Worm (Caenorhabditis elegans): Measurements from ENCODE around the gene osm-6.

osm-6 gene

DNA sequence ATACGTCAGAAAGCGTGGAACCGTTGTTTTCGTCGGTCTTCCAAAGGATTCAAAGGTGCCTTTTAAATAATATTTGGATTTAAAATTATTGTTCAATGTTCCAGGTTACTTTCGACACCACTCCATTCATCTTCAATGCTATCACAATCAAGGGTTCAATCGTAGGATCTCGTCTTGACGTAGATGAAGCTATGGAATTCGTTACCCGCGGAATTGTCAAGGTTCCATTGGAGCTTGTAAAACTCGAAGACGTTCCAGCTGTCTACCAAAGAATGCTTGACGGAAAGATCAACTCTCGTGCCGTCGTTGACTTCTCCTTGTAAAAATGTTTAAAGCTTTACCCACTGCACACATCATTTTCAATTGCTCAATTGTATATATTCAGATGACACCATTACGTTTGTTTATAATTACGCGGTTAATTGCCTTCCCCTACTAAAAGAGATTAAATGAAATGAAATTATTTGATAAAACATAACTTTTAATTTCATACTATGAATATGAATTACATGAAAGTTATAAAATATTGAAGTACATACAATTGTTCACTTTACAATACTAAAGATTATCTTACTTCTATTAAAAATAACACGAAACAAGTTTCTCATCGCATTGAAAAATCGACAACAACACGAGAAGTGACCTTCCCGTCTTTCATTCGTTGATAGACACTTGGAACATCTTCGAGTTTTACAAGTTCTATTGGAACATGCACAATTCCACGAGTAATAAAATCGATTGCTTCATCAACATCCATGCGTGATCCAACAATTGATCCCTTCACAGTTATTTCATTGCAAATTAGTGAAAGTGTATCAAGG, 37.9 kb downstream of the osm-6 start:
- TF ChIP-seq lin-35 (GFP tag; optimal IDR thresholded peaks at IDR 0.05), result peak in 1 of 2 experiments; percentile 50
- peak in 1 of 6 experiments; percentile 3 for TF ChIP-seq elt-3 (tag; optimal IDR thresholded peaks at IDR 0.05)
- TF ChIP-seq ceh-63 (GFP tag; optimal IDR thresholded peaks at IDR 0.05), result no peak
- peak; percentile 72 for TF ChIP-seq nhr-19 (GFP tag; conservative IDR thresholded peaks at IDR 0.05)
- no peak for TF ChIP-seq mef-2 (tag; optimal IDR thresholded peaks at IDR 0.05)
- no peak for TF ChIP-seq hlh-4 (tag; optimal IDR thresholded peaks at IDR 0.05)
- no peak for TF ChIP-seq pag-3 (tag; optimal IDR thresholded peaks at IDR 0.05; ENCODE audit: borderline replicate concordance, insufficient read depth)
- TF ChIP-seq lsy-2 (tag; optimal IDR thresholded peaks at IDR 0.05), result peak in 1 of 2 experiments; percentile 54
- TF ChIP-seq efl-1 (optimal IDR thresholded peaks at IDR 0.05), result peak in 1 of 2 experiments; percentile 18
- peak in 1 of 2 experiments; percentile 93 for TF ChIP-seq efl-1 (GFP tag; optimal IDR thresholded peaks at IDR 0.05 in 1 of 2)
- no peak for TF ChIP-seq dsc-1 (tag; optimal IDR thresholded peaks at IDR 0.05)
- TF ChIP-seq ama-1 (optimal IDR thresholded peaks at IDR 0.05), result peak; percentile 94
- no peak for TF ChIP-seq mep-1 (tag; optimal IDR thresholded peaks at IDR 0.05)
- TF ChIP-seq blmp-1 (tag; optimal IDR thresholded peaks at IDR 0.05), result peak; percentile 11
- peak; percentile 13 for TF ChIP-seq lir-3 (tag; optimal IDR thresholded peaks at IDR 0.05; ENCODE audit: poor library complexity)
- TF ChIP-seq nhr-76 (tag; optimal IDR thresholded peaks at IDR 0.05), result no peak
- peak; percentile 77 for TF ChIP-seq aly-2 (tag; optimal IDR thresholded peaks at IDR 0.05)
- no peak for TF ChIP-seq fos-1 (tag; optimal IDR thresholded peaks at IDR 0.05)
- TF ChIP-seq ztf-4 (tag; optimal IDR thresholded peaks at IDR 0.05), result no peak
- peak; percentile 44 for TF ChIP-seq C04F5.9 (tag; optimal IDR thresholded peaks at IDR 0.05)
- peak; percentile 51 for TF ChIP-seq irx-1 (tag; optimal IDR thresholded peaks at IDR 0.05)
- peak; percentile 7 for TF ChIP-seq skn-1 (tag; optimal IDR thresholded peaks at IDR 0.05)
- TF ChIP-seq snu-23 (GFP tag; optimal IDR thresholded peaks at IDR 0.05), result peak; percentile 62
- TF ChIP-seq C16A3.4 (tag; optimal IDR thresholded peaks at IDR 0.05), result peak; percentile 61
- peak; percentile 12 to 37 (median 16) for TF ChIP-seq dpl-1 (GFP tag; optimal IDR thresholded peaks at IDR 0.05)
- peak; percentile 74 for TF ChIP-seq nhr-85 (tag)
- no peak for TF ChIP-seq pqm-1 (tag; optimal IDR thresholded peaks at IDR 0.05)
- peak; percentile 40 for TF ChIP-seq nhr-20 (tag; optimal IDR thresholded peaks at IDR 0.05)
- peak; percentile 65 for TF ChIP-seq ceh-88 (GFP tag; IDR thresholded peaks at IDR 0.05)
- no peak for TF ChIP-seq egl-13 (tag; optimal IDR thresholded peaks at IDR 0.05)
- TF ChIP-seq hlh-17 (GFP tag; optimal IDR thresholded peaks at IDR 0.05; ENCODE audit: borderline replicate concordance), result no peak
- TF ChIP-seq nhr-90 (tag; optimal IDR thresholded peaks at IDR 0.05; ENCODE audit: poor library complexity), result peak; percentile 60
- peak; percentile 62 for TF ChIP-seq lin-14 (GFP tag; optimal IDR thresholded peaks at IDR 0.05)
- no peak for TF ChIP-seq lin-15B (tag; optimal IDR thresholded peaks at IDR 0.05)
- no peak for TF ChIP-seq sptf-1 (tag; optimal IDR thresholded peaks at IDR 0.05)
- TF ChIP-seq sup-37 (GFP tag; optimal IDR thresholded peaks at IDR 0.05), result no peak
- no peak for TF ChIP-seq unc-30 (tag; optimal IDR thresholded peaks at IDR 0.05)
- TF ChIP-seq lin-39 (tag; optimal IDR thresholded peaks at IDR 0.05), result peak; percentile 40
- TF ChIP-seq tbx-2 (tag; optimal IDR thresholded peaks at IDR 0.05), result peak; percentile 56
- TF ChIP-seq nhr-28 (tag; optimal IDR thresholded peaks at IDR 0.05), result no peak
- TF ChIP-seq pax-3 (tag; optimal IDR thresholded peaks at IDR 0.05), result peak; percentile 50
- TF ChIP-seq unc-130 (tag; optimal IDR thresholded peaks at IDR 0.05), result no peak
- TF ChIP-seq nhr-71 (tag; optimal IDR thresholded peaks at IDR 0.05), result peak; percentile 53
- TF ChIP-seq ets-5 (GFP tag; IDR thresholded peaks at IDR 0.05), result no peak
- no peak for TF ChIP-seq zip-4 (GFP tag; optimal IDR thresholded peaks at IDR 0.05)
- TF ChIP-seq nhr-84 (tag; optimal IDR thresholded peaks at IDR 0.05), result no peak
- no peak for TF ChIP-seq ceh-8 (GFP tag; optimal IDR thresholded peaks at IDR 0.05)
- TF ChIP-seq hpl-2 (GFP tag; optimal IDR thresholded peaks at IDR 0.05), result no peak
- peak; percentile 83 for TF ChIP-seq rnt-1 (tag; optimal IDR thresholded peaks at IDR 0.05)

All from whole organism, L1 larva.